Worm (Caenorhabditis elegans): ENCODE results near the gene ZK550.2.

The ZK550.2 gene

ce11 chrIV:17207864-17208263 lies 37.5 kb upstream of the ZK550.2 start:
- TF ChIP-seq F26F4.8 (GFP tag; conservative IDR thresholded peaks at IDR 0.05) (no peak), zfp-3 (GFP tag; conservative IDR thresholded peaks at IDR 0.05) (no peak), nhr-6 (tag; optimal IDR thresholded peaks at IDR 0.05) (no peak), lin-29 (GFP tag; IDR thresholded peaks at IDR 0.05) (no peak), pha-4 (GFP tag; IDR thresholded peaks at IDR 0.05) (no peak), pha-4 (tag; optimal IDR thresholded peaks at IDR 0.05) (no peak), Y48G9A.11 (GFP tag; IDR thresholded peaks at IDR 0.05) (no peak), T20F7.1 (GFP tag; optimal IDR thresholded peaks at IDR 0.05) (no peak), mes-2 (tag; optimal IDR thresholded peaks at IDR 0.05; ENCODE audit: poor library complexity, severe bottlenecking) (no peak), jun-1 (tag; optimal IDR thresholded peaks at IDR 0.05) (no peak), Y75B8A.6 (GFP tag; IDR thresholded peaks at IDR 0.05) (no peak), unc-130 (GFP tag; optimal IDR thresholded peaks at IDR 0.05) (no peak), F37D6.2 (tag; optimal IDR thresholded peaks at IDR 0.05) (no peak), arid-1 (GFP tag; conservative IDR thresholded peaks at IDR 0.05) (no peak), aha-1 (tag) (no peak), ceh-82 (tag; optimal IDR thresholded peaks at IDR 0.05) (no peak), dpl-1 (GFP tag; optimal IDR thresholded peaks at IDR 0.05) (no peak), ztf-11 (tag; optimal IDR thresholded peaks at IDR 0.05) (no peak), unc-62 (GFP tag; optimal IDR thresholded peaks at IDR 0.05 in 1 of 2) (peak in 1 of 2 experiments; percentile 79), unc-62 (tag; optimal IDR thresholded peaks at IDR 0.05) (no peak), php-3 (GFP tag; IDR thresholded peaks at IDR 0.05) (no peak), set-16 (GFP tag; IDR thresholded peaks at IDR 0.05) (no peak), dve-1 (tag; optimal IDR thresholded peaks at IDR 0.05; ENCODE audit: insufficient read depth) (peak; percentile 37), ceh-20 (GFP tag; IDR thresholded peaks at IDR 0.05) (no peak), daf-16 (GFP tag; optimal IDR thresholded peaks at IDR 0.05) (no peak), daf-16 (tag; optimal IDR thresholded peaks at IDR 0.05) (peak; percentile 30)

- TF ChIP-seq ceh-28 (tag; optimal IDR thresholded peaks at IDR 0.05): no peak
- no peak for TF ChIP-seq tra-1 (GFP tag; IDR thresholded peaks at IDR 0.05)
- no peak for TF ChIP-seq F49E8.2 (tag; optimal IDR thresholded peaks at IDR 0.05; ENCODE audit: borderline replicate concordance)
- TF ChIP-seq nhr-102 (tag; optimal IDR thresholded peaks at IDR 0.05): no peak
- no peak for TF ChIP-seq daf-16 (GFP tag; optimal IDR thresholded peaks at IDR 0.05)
- TF ChIP-seq daf-16 (tag; optimal IDR thresholded peaks at IDR 0.05): peak; percentile 9
- TF ChIP-seq dve-1 (tag; optimal IDR thresholded peaks at IDR 0.05; ENCODE audit: insufficient read depth): peak; percentile 10
- no peak for TF ChIP-seq daf-8 (GFP tag; IDR thresholded peaks at IDR 0.05)
- no peak for TF ChIP-seq cey-2 (tag; optimal IDR thresholded peaks at IDR 0.05; ENCODE audit: borderline replicate concordance, insufficient read depth)
- no peak for TF ChIP-seq daf-19 (GFP tag; conservative IDR thresholded peaks at IDR 0.05)
- no peak for TF ChIP-seq nhr-28 (tag; optimal IDR thresholded peaks at IDR 0.05)
- no peak for TF ChIP-seq nhr-6 (tag; optimal IDR thresholded peaks at IDR 0.05)
- no peak for TF ChIP-seq mes-2 (tag; optimal IDR thresholded peaks at IDR 0.05; ENCODE audit: poor library complexity, severe bottlenecking)
- no peak for TF ChIP-seq R02D3.7 (tag; optimal IDR thresholded peaks at IDR 0.05)
- TF ChIP-seq lsy-2 (tag; optimal IDR thresholded peaks at IDR 0.05): peak in 1 of 2 experiments; percentile 1
- TF ChIP-seq aha-1 (tag): peak; percentile 77
- TF ChIP-seq daf-12 (tag; optimal IDR thresholded peaks at IDR 0.05): no peak
- no peak for TF ChIP-seq lin-13 (GFP tag; optimal IDR thresholded peaks at IDR 0.05)
- no peak for TF ChIP-seq snpc-1.2 (GFP tag; IDR thresholded peaks at IDR 0.05)
- no peak for TF ChIP-seq ceh-44 (GFP tag; IDR thresholded peaks at IDR 0.05)
- no peak for TF ChIP-seq ctbp-1 (GFP tag; IDR thresholded peaks at IDR 0.05)
- no peak for TF ChIP-seq fkh-10 (GFP tag; optimal IDR thresholded peaks at IDR 0.05)
- no peak for TF ChIP-seq Y105C5A.15 (GFP tag; IDR thresholded peaks at IDR 0.05)
- TF ChIP-seq set-16 (GFP tag; IDR thresholded peaks at IDR 0.05): no peak
- TF ChIP-seq hlh-11 (tag; optimal IDR thresholded peaks at IDR 0.05): no peak
- no peak for TF ChIP-seq nhr-111 (GFP tag; optimal IDR thresholded peaks at IDR 0.05)
- TF ChIP-seq zfp-2 (tag; optimal IDR thresholded peaks at IDR 0.05): no peak
These were observed 36.1 kb upstream of the ZK550.2 start for ce11 chrIV:17209309-17209708.
